Fruit fly (Drosophila melanogaster) whole organism, embryonic: ENCODE results near the gene CG13622.

ENCODE experiments used
- Bdp1 ChIP-seq: fragments of 200-800 bp; sonication (Bioruptor generic); optimal IDR thresholded peaks from 3 replicates; lab custom pipeline; 2016; ENCODE audit warnings: missing biosample characterization, missing genetic modification characterization
- CG10147 ChIP-seq: fragments of 200-800 bp; sonication (Bioruptor generic); optimal IDR thresholded peaks from 2 replicates; lab custom pipeline; 2019; ENCODE audit warnings: missing biosample characterization, mild to moderate bottlenecking, missing genetic modification characterization, moderate library complexity
- CG12744 ChIP-seq: fragments of 200-800 bp; sonication (Bioruptor generic); optimal IDR thresholded peaks from 2 replicates; lab custom pipeline; 2016; ENCODE audit warnings: missing biosample characterization, missing genetic modification characterization
- CG13296 ChIP-seq: fragments of 200-800 bp; sonication (Bioruptor generic); optimal IDR thresholded peaks from 3 replicates; lab custom pipeline; 2018; ENCODE audit warnings: missing biosample characterization, mild to moderate bottlenecking, missing genetic modification characterization
- CG13624 ChIP-seq: fragments of 200-800 bp; sonication (Bioruptor generic); optimal IDR thresholded peaks from 2 replicates; lab custom pipeline; 2016; ENCODE audit warnings: missing biosample characterization, missing genetic modification characterization
- CG15514 ChIP-seq: fragments of 200-800 bp; sonication (Bioruptor generic); optimal IDR thresholded peaks from 3 replicates; lab custom pipeline; 2017; ENCODE audit warnings: missing biosample characterization, missing genetic modification characterization, mild to moderate bottlenecking, moderate library complexity, missing genetic modification reagents
- CG16779 ChIP-seq: fragments of 200-800 bp; sonication (Bioruptor generic); IDR thresholded peaks from 2 replicates; pipeline ENCODE4 v1.3.6; 2022; ENCODE audit warnings: missing biosample characterization, missing genetic modification characterization
- CG17385 ChIP-seq: fragments of 200-800 bp; sonication (Bioruptor generic); optimal IDR thresholded peaks from 3 replicates; lab custom pipeline; 2018; ENCODE audit warnings: missing biosample characterization, mild to moderate bottlenecking, missing genetic modification characterization
- CG2120 ChIP-seq: fragments of 200-800 bp; sonication (Bioruptor generic); optimal IDR thresholded peaks from 3 replicates; lab custom pipeline; 2016; ENCODE audit warnings: missing biosample characterization, missing genetic modification characterization
- CG4282 ChIP-seq: fragments of 200-800 bp; sonication (Bioruptor generic); optimal IDR thresholded peaks from 2 replicates; lab custom pipeline; 2016; ENCODE audit warnings: missing biosample characterization, missing genetic modification characterization
- CG43689 ChIP-seq: fragments of 200-800 bp; sonication (Bioruptor generic); IDR thresholded peaks from 2 replicates; pipeline ENCODE4 v1.3.6; 2022; ENCODE audit warnings: missing biosample characterization, missing genetic modification characterization
- CG5180 ChIP-seq: fragments of 200-800 bp; sonication (Bioruptor generic); optimal IDR thresholded peaks from 3 replicates; lab custom pipeline; 2017; ENCODE audit warnings: missing biosample characterization, missing genetic modification characterization, mild to moderate bottlenecking, moderate library complexity, missing genetic modification reagents
- CG6854 ChIP-seq: fragments of 200-800 bp; sonication (Bioruptor generic); optimal IDR thresholded peaks from 3 replicates; lab custom pipeline; 2017; ENCODE audit warnings: missing biosample characterization, mild to moderate bottlenecking, missing genetic modification characterization
- CG7786 ChIP-seq: fragments of 200-800 bp; sonication (Bioruptor generic); optimal IDR thresholded peaks from 2 replicates; lab custom pipeline; 2016; ENCODE audit warnings: missing biosample characterization, missing genetic modification characterization
- CG9609 ChIP-seq: fragments of 200-800 bp; sonication (Bioruptor generic); optimal IDR thresholded peaks from 3 replicates; lab custom pipeline; 2016; ENCODE audit warnings: missing biosample characterization, missing genetic modification characterization
- Dbx ChIP-seq: fragments of 200-800 bp; sonication (Bioruptor generic); IDR thresholded peaks from 3 replicates; pipeline ENCODE4 v1.3.6; 2022; ENCODE audit warnings: missing biosample characterization, missing genetic modification characterization
- Deaf1 ChIP-seq: fragments of 200-800 bp; optimal IDR thresholded peaks from 3 replicates; lab custom pipeline; 2019; ENCODE audit warnings: missing biosample characterization, mild to moderate bottlenecking, missing genetic modification characterization, moderate library complexity
- Dip3 ChIP-seq: fragments of 200-800 bp; sonication (Bioruptor generic); optimal IDR thresholded peaks from 3 replicates; lab custom pipeline; 2016; ENCODE audit warnings: missing biosample characterization, missing genetic modification characterization
- Dll ChIP-seq: fragments of 200-800 bp; sonication (Bioruptor generic); IDR thresholded peaks from 4 replicates; pipeline ENCODE4 v1.3.6; 2022; ENCODE audit warnings: missing biosample characterization, missing genetic modification characterization; ENCODE audit not compliant: partially characterized antibody
- Ets65A ChIP-seq: fragments of 200-800 bp; sonication (Bioruptor generic); peaks from one replicate; lab custom pipeline; 2016; ENCODE audit warnings: missing biosample characterization, missing genetic modification characterization
- Fer2 ChIP-seq: fragments of 200-800 bp; sonication (Bioruptor generic); optimal IDR thresholded peaks from 2 replicates; lab custom pipeline; 2018; ENCODE audit warnings: missing biosample characterization, mild to moderate bottlenecking, missing genetic modification characterization, moderate library complexity
- HLH54F ChIP-seq: fragments of 200-800 bp; sonication (Bioruptor generic); optimal IDR thresholded peaks from 3 replicates; lab custom pipeline; 2016; ENCODE audit warnings: missing biosample characterization, missing genetic modification characterization
- Jarid2 ChIP-seq: fragments of 200-800 bp; sonication (Bioruptor generic); optimal IDR thresholded peaks from 3 replicates; lab custom pipeline; 2017; ENCODE audit warnings: mild to moderate bottlenecking, missing biosample characterization, missing genetic modification reagents, missing genetic modification characterization
- Max ChIP-seq: fragments of 200-800 bp; sonication (Bioruptor generic); optimal IDR thresholded peaks from 2 replicates; lab custom pipeline; 2016; ENCODE audit warnings: missing biosample characterization, mild to moderate bottlenecking, missing genetic modification characterization
- NC2β ChIP-seq: fragments of 200-800 bp; sonication (Bioruptor generic); optimal IDR thresholded peaks from 2 replicates; lab custom pipeline; 2016; ENCODE audit warnings: missing biosample characterization, missing genetic modification characterization
- NFAT ChIP-seq: fragments of 200-800 bp; sonication (Bioruptor generic); IDR thresholded peaks from 2 replicates; pipeline ENCODE4 v1.3.6; 2022; ENCODE audit warnings: missing biosample characterization, missing genetic modification characterization
- Opbp ChIP-seq: fragments of 200-800 bp; sonication (Bioruptor generic); IDR thresholded peaks from 3 replicates; pipeline ENCODE4 v1.3.6; 2022; ENCODE audit warnings: missing biosample characterization, missing genetic modification characterization; ENCODE audit not compliant: partially characterized antibody
- Rfx ChIP-seq: fragments of 200-800 bp; sonication (Bioruptor generic); IDR thresholded peaks from 2 replicates; pipeline ENCODE4 v1.3.6; 2022; ENCODE audit warnings: missing biosample characterization, missing genetic modification characterization
- Stat92E ChIP-seq, 3 experiments: fragments of >200 bp in 2 of 3; fragments of 200-800 bp in 1 of 3; sonication (Bioruptor generic) in 1 of 3; optimal IDR thresholded peaks; 2 replicates each; lab custom pipeline; 2017 to 2019; ENCODE audit warnings: missing biosample characterization in 3 of 3, missing genetic modification characterization in 3 of 3, mild to moderate bottlenecking in 1 of 3, moderate library complexity in 1 of 3
- Vsx1 ChIP-seq: fragments of 200-800 bp; sonication (Bioruptor generic); optimal IDR thresholded peaks from 2 replicates; lab custom pipeline; 2017; ENCODE audit warnings: missing biosample characterization, mild to moderate bottlenecking, missing genetic modification characterization, missing genetic modification reagents
- amos ChIP-seq: fragments of 200-800 bp; sonication (Bioruptor generic); IDR thresholded peaks from 2 replicates; pipeline ENCODE4 v1.3.6; 2022; ENCODE audit warnings: missing biosample characterization, missing genetic modification characterization; ENCODE audit not compliant: partially characterized antibody
- cad ChIP-seq: fragments of >200 bp; optimal IDR thresholded peaks from 2 replicates; lab custom pipeline; 2017; ENCODE audit warnings: missing biosample characterization, missing genetic modification characterization
- ci ChIP-seq: fragments of 200-800 bp; sonication (Bioruptor generic); IDR thresholded peaks from 3 replicates; pipeline ENCODE4 v1.3.6; 2022; ENCODE audit warnings: missing biosample characterization, missing genetic modification characterization
- dati ChIP-seq: fragments of 200-800 bp; sonication (Bioruptor generic); IDR thresholded peaks from 2 replicates; pipeline ENCODE4 v1.3.6; 2022; ENCODE audit warnings: missing biosample characterization, missing genetic modification characterization
- en ChIP-seq: fragments of 200-800 bp; sonication (Bioruptor generic); optimal IDR thresholded peaks from 2 replicates; lab custom pipeline; 2016; ENCODE audit warnings: missing biosample characterization, missing genetic modification characterization
- gsb-n ChIP-seq: fragments of 200-800 bp; sonication (Bioruptor generic); optimal IDR thresholded peaks from 3 replicates; lab custom pipeline; 2018; ENCODE audit warnings: missing biosample characterization, mild to moderate bottlenecking, missing genetic modification characterization
- her ChIP-seq: fragments of 200-800 bp; sonication (Bioruptor generic); optimal IDR thresholded peaks from 2 replicates; lab custom pipeline; 2016; ENCODE audit warnings: missing biosample characterization, missing genetic modification characterization
- lilli ChIP-seq: fragments of 200-800 bp; sonication (Bioruptor generic); optimal IDR thresholded peaks from 3 replicates; lab custom pipeline; 2016; ENCODE audit warnings: missing biosample characterization, missing genetic modification characterization
- maf-S ChIP-seq: fragments of 200-800 bp; sonication (Bioruptor generic); optimal IDR thresholded peaks from 2 replicates; lab custom pipeline; 2016; ENCODE audit warnings: missing biosample characterization, missing genetic modification characterization
- odd ChIP-seq: fragments of 200-800 bp; sonication (Bioruptor generic); optimal IDR thresholded peaks from 2 replicates; lab custom pipeline; 2017; ENCODE audit warnings: missing biosample characterization, mild to moderate bottlenecking, missing genetic modification characterization
- p53 ChIP-seq: fragments of 200-800 bp; sonication (Bioruptor generic); optimal IDR thresholded peaks from 2 replicates; lab custom pipeline; 2016; ENCODE audit warnings: missing biosample characterization, missing genetic modification characterization
- pan ChIP-seq, 4 experiments: fragments of >200 bp in 3 of 4; fragments of 200-800 bp in 1 of 4; sonication (Bioruptor generic) in 1 of 4; optimal IDR thresholded peaks in 3 of 4; IDR thresholded peaks in 1 of 4; 2 replicates each; pipeline versions ENCODE4 v1.3.6 to Lab custom; 2017 to 2022; ENCODE audit warnings: missing biosample characterization in 2 of 4, missing genetic modification characterization in 2 of 4, mixed read lengths in 1 of 4
- pfk ChIP-seq: fragments of 200-800 bp; sonication (Bioruptor generic); optimal IDR thresholded peaks from 2 replicates; lab custom pipeline; 2018; ENCODE audit warnings: missing biosample characterization, mild to moderate bottlenecking, missing genetic modification characterization, moderate library complexity
- pho ChIP-seq: fragments of 200-800 bp; sonication (Bioruptor generic); optimal IDR thresholded peaks from 2 replicates; lab custom pipeline; 2016; ENCODE audit warnings: missing biosample characterization, missing genetic modification characterization
- salm ChIP-seq: fragments of 200-800 bp; sonication (Bioruptor generic); optimal IDR thresholded peaks from 2 replicates; lab custom pipeline; 2018; ENCODE audit warnings: missing biosample characterization, mild to moderate bottlenecking, missing genetic modification characterization
- sr ChIP-seq: fragments of 200-800 bp; sonication (Bioruptor generic); IDR thresholded peaks from 3 replicates; pipeline ENCODE4 v1.3.6; 2022; ENCODE audit warnings: missing biosample characterization, missing genetic modification characterization
- unc-4 ChIP-seq: fragments of 200-800 bp; sonication (Bioruptor generic); IDR thresholded peaks from 2 replicates; pipeline ENCODE4 v1.3.6; 2022; ENCODE audit warnings: missing biosample characterization, missing genetic modification characterization; ENCODE audit not compliant: partially characterized antibody
- usp ChIP-seq: fragments of >200 bp; optimal IDR thresholded peaks from 2 replicates; lab custom pipeline; 2017; ENCODE audit warnings: missing biosample characterization, missing genetic modification characterization

CG13622 gene

dm6 chr3R:24543676-24544277, 20.3 kb upstream of the CG13622 start, which contains the start of gene Cftr (continued):
- TF ChIP-seq lilli: peak; percentile 52
- TF ChIP-seq Max: peak; percentile 53
- peak; percentile 46 for TF ChIP-seq HLH54F
- TF ChIP-seq NFAT (GFP tag; lab: Robert Waterston, UW): peak; percentile 80
- TF ChIP-seq CG15514 (GFP tag; lab: Kevin White, UChicago): peak; percentile 76
- TF ChIP-seq amos (GFP tag; lab: Robert Waterston, UW): peak; percentile 56; the same call in 1 of the 2 replicates
- peak; percentile 11 for TF ChIP-seq p53 (GFP tag; lab: Kevin White, UChicago)
- TF ChIP-seq usp (GFP tag; lab: Kevin White, UChicago): no peak
- peak; percentile 65; the same call in 1 of the 2 replicates for TF ChIP-seq CG16779 (GFP tag; lab: Robert Waterston, UW)
- TF ChIP-seq Stat92E (GFP tag; optimal IDR thresholded peaks at IDR 0.05; lab: Kevin White, UChicago): peak in 1 of 3 experiments; percentile 31
- no peak for TF ChIP-seq cad (GFP tag; lab: Kevin White, UChicago)
- TF ChIP-seq CG7786 (GFP tag; lab: Kevin White, UChicago): peak; percentile 1
- peak; percentile 42 for TF ChIP-seq Bdp1
- no peak for TF ChIP-seq Fer2 (tag; lab: Kevin White, UChicago)
- peak; percentile 57 for TF ChIP-seq pfk (GFP tag; lab: Kevin White, UChicago)
- TF ChIP-seq CG6854: peak; percentile 55
- peak; percentile 52 for TF ChIP-seq CG10147 (GFP tag; lab: Kevin White, UChicago)
- TF ChIP-seq CG12744: peak; percentile 70
- TF ChIP-seq Dip3 (GFP tag; lab: Kevin White, UChicago): peak; percentile 41
- peak; percentile 48; the same call in 1 of the 2 replicates for TF ChIP-seq unc-4
- peak; percentile 81 for TF ChIP-seq Rfx
- TF ChIP-seq her (GFP tag; lab: Kevin White, UChicago): peak; percentile 66
- TF ChIP-seq CG5180: peak; percentile 37
- TF ChIP-seq sr: peak; percentile 45; the same call in 2 of the 3 replicates
- TF ChIP-seq Dbx (GFP tag; lab: Robert Waterston, UW): peak; percentile 85; the same call in 2 of the 3 replicates
- peak; percentile 38 for TF ChIP-seq CG4282
- TF ChIP-seq ci (GFP tag; lab: Robert Waterston, UW): peak; percentile 84
- TF ChIP-seq en (GFP tag; lab: Kevin White, UChicago): peak; percentile 17
- TF ChIP-seq CG13296 (GFP tag; lab: Kevin White, UChicago): peak; percentile 39
- TF ChIP-seq odd (GFP tag; lab: Kevin White, UChicago): peak; percentile 16
- TF ChIP-seq Deaf1 (tag; lab: Kevin White, UChicago): peak; percentile 83
- TF ChIP-seq CG13624: peak; percentile 94
- TF ChIP-seq pan (optimal IDR thresholded peaks at IDR 0.05; lab: Kevin White, UChicago): no peak
- peak in 1 of 2 experiments; percentile 58 for TF ChIP-seq pan (GFP tag; optimal IDR thresholded peaks at IDR 0.05 in 1 of 2, IDR thresholded peaks at IDR 0.05 in 1 of 2)
- TF ChIP-seq Vsx1: peak; percentile 16
- TF ChIP-seq dati (GFP tag; lab: Robert Waterston, UW): no peak
- peak; percentile 46 for TF ChIP-seq Ets65A (GFP tag; lab: Kevin White, UChicago)
- TF ChIP-seq CG9609 (GFP tag; lab: Kevin White, UChicago): peak; percentile 43
- no peak for TF ChIP-seq salm
- TF ChIP-seq CG17385 (GFP tag; lab: Kevin White, UChicago): peak; percentile 45
- 0 out of 2 replicates have a peak, but pooled peaks have one; percentile 4 for TF ChIP-seq CG43689 (GFP tag; lab: Robert Waterston, UW)
- TF ChIP-seq pho (GFP tag; lab: Kevin White, UChicago): peak; percentile 61
- TF ChIP-seq NC2β (GFP tag; lab: Kevin White, UChicago): peak; percentile 41
- TF ChIP-seq gsb-n (tag; lab: Kevin White, UChicago): no peak
- TF ChIP-seq Jarid2 (GFP tag; lab: Kevin White, UChicago): peak; percentile 91
- peak; percentile 36 for TF ChIP-seq maf-S (GFP tag; lab: Kevin White, UChicago)
- TF ChIP-seq Dll (GFP tag; lab: Robert Waterston, UW): 0 out of 4 replicates have a peak, but pooled peaks have one; percentile 30
- TF ChIP-seq Opbp (GFP tag; lab: Robert Waterston, UW): peak; percentile 60; the same call in 2 of the 3 replicates
- peak; percentile 66 for TF ChIP-seq CG2120 (GFP tag; lab: Kevin White, UChicago)
